Fruit fly (Drosophila melanogaster) whole organism, wandering third instar larva: ENCODE measurements around the gene MED27.
A peak's percentile ranks its signal among the peaks of the same experiment; 100 is the strongest.

Experiments used
- Abd-B ChIP-seq: fragments of >200 bp; optimal IDR thresholded peaks from 2 replicates; lab custom pipeline; 2017; ENCODE audit warnings: missing biosample characterization, missing genetic modification characterization
- CG32264 ChIP-seq: fragments of 200-800 bp; sonication (Bioruptor generic); optimal IDR thresholded peaks from 2 replicates; lab custom pipeline; 2016; ENCODE audit warnings: missing biosample characterization, missing genetic modification characterization
- Dfd ChIP-seq: fragments of >200 bp; optimal IDR thresholded peaks from 2 replicates; lab custom pipeline; 2017; ENCODE audit warnings: missing biosample characterization, missing genetic modification characterization
- Hr83 ChIP-seq: fragments of 200-300 bp; sonication (Bioruptor generic); optimal IDR thresholded peaks from 2 replicates; lab custom pipeline; 2016; ENCODE audit warnings: missing biosample characterization, mild to moderate bottlenecking, missing genetic modification characterization, moderate library complexity; ENCODE audit not compliant: poor library complexity, severe bottlenecking
- OdsH ChIP-seq: fragments of 200-800 bp; sonication (Bioruptor generic); optimal IDR thresholded peaks from 2 replicates; lab custom pipeline; 2016; ENCODE audit warnings: missing biosample characterization, mild to moderate bottlenecking, missing genetic modification characterization
- Sp1 ChIP-seq: fragments of 200-800 bp; sonication (Bioruptor generic); optimal IDR thresholded peaks from 3 replicates; lab custom pipeline; 2019; ENCODE audit warnings: missing biosample characterization, mild to moderate bottlenecking, missing genetic modification characterization, moderate library complexity
- br ChIP-seq: fragments of 200-800 bp; sonication (Bioruptor generic); optimal IDR thresholded peaks from 2 replicates; lab custom pipeline; 2016; ENCODE audit warnings: missing biosample characterization, missing genetic modification characterization
- brk ChIP-seq: fragments of 200-800 bp; sonication (Bioruptor generic); optimal IDR thresholded peaks from 2 replicates; lab custom pipeline; 2016; ENCODE audit warnings: missing biosample characterization, mild to moderate bottlenecking, missing genetic modification characterization
- dmrt93B ChIP-seq: fragments of 200-800 bp; sonication (Bioruptor generic); optimal IDR thresholded peaks from 2 replicates; lab custom pipeline; 2018; ENCODE audit warnings: missing biosample characterization, mild to moderate bottlenecking, missing genetic modification characterization
- ey ChIP-seq: fragments of 200-800 bp; sonication (Bioruptor generic); optimal IDR thresholded peaks from 2 replicates; lab custom pipeline; 2016; ENCODE audit warnings: missing biosample characterization, missing genetic modification characterization
- h ChIP-seq: fragments of 200-800 bp; sonication (Bioruptor generic); optimal IDR thresholded peaks from 3 replicates; lab custom pipeline; 2016; ENCODE audit warnings: missing biosample characterization, mild to moderate bottlenecking, missing genetic modification characterization
- jim ChIP-seq: fragments of 175-275, 200-325 bp; sonication (Bioruptor generic); optimal IDR thresholded peaks from 2 replicates; lab custom pipeline; 2016; ENCODE audit warnings: missing biosample characterization, mild to moderate bottlenecking, missing genetic modification characterization
- pan ChIP-seq: fragments of >200 bp; optimal IDR thresholded peaks from 2 replicates; lab custom pipeline; 2017
- sv ChIP-seq: fragments of 200-800 bp; sonication (Bioruptor generic); optimal IDR thresholded peaks from 3 replicates; lab custom pipeline; 2016; ENCODE audit warnings: missing biosample characterization, missing genetic modification characterization

dm6 chr3R:5622985-5623630 is 31.8 kb upstream of the MED27 start:
- TF ChIP-seq sv (GFP tag; lab: Kevin White, UChicago) (peak; percentile 14), pan (no peak), br (GFP tag; lab: Kevin White, UChicago) (peak; percentile 71), Abd-B (GFP tag; lab: Kevin White, UChicago) (no peak), jim (peak; percentile 75), OdsH (GFP tag; lab: Kevin White, UChicago) (peak; percentile 79), h (GFP tag; lab: Kevin White, UChicago) (peak; percentile 80), CG32264 (GFP tag; lab: Kevin White, UChicago) (peak; percentile 62), ey (peak; percentile 33), dmrt93B (peak; percentile 36), Sp1 (GFP tag; lab: Kevin White, UChicago) (peak; percentile 70), brk (GFP tag; lab: Kevin White, UChicago) (peak; percentile 82), Hr83 (GFP tag; lab: Kevin White, UChicago) (peak; percentile 97), Dfd (GFP tag; lab: Kevin White, UChicago) (no peak)
